Worm (Caenorhabditis elegans) whole organism, L1 larva: ENCODE data around the gene sel-13.

ENCODE experiments used
- C04F5.9 ChIP-seq: sonication (generic microtip); optimal IDR thresholded peaks from 2 replicates; lab custom pipeline; 2016; ENCODE audit warnings: missing genetic modification characterization, missing compliant biosample characterization
- F16B12.6 ChIP-seq: fragments of 150-350 bp; optimal IDR thresholded peaks from 2 replicates; lab custom pipeline; 2014; ENCODE audit warnings: missing biosample characterization, missing genetic modification characterization
- alr-1 ChIP-seq: fragments of 200-800 bp; sonication (Bioruptor generic); optimal IDR thresholded peaks from 2 replicates; lab custom pipeline; 2018; ENCODE audit warnings: borderline replicate concordance, mild to moderate bottlenecking, missing genetic modification characterization, missing compliant biosample characterization
- aly-2 ChIP-seq: fragments of 150-350 bp; optimal IDR thresholded peaks from 2 replicates; lab custom pipeline; 2014; ENCODE audit warnings: missing biosample characterization, missing genetic modification characterization
- ama-1 ChIP-seq: fragments of 150-350 bp; optimal IDR thresholded peaks from 2 replicates; lab custom pipeline; 2014
- blmp-1 ChIP-seq: fragments of 150-350 bp; optimal IDR thresholded peaks from 2 replicates; lab custom pipeline; 2014; ENCODE audit warnings: missing biosample characterization, missing genetic modification characterization
- ceh-63 ChIP-seq: fragments of 200-800 bp; sonication (Bioruptor generic); optimal IDR thresholded peaks from 2 replicates; lab custom pipeline; 2018; ENCODE audit warnings: mild to moderate bottlenecking, missing genetic modification characterization, missing compliant biosample characterization
- ceh-82 ChIP-seq, 3 experiments: fragments of 150-350 bp in 1 of 3; sonication (generic microtip) in 2 of 3; optimal IDR thresholded peaks; 2 replicates each; lab custom pipeline; 2014 to 2017; ENCODE audit warnings: missing biosample characterization in 3 of 3, missing genetic modification characterization in 3 of 3
- ceh-88 ChIP-seq: fragments of 200-800 bp; sonication (Bioruptor generic); IDR thresholded peaks from 2 replicates; pipeline ENCODE4 v1.3.6; 2022; ENCODE audit warnings: missing genetic modification characterization, missing compliant biosample characterization
- dpl-1 ChIP-seq, 3 experiments: fragments of 150-350 bp in 2 of 3; sonication (generic microtip) in 1 of 3; optimal IDR thresholded peaks; 2 replicates each; lab custom pipeline; 2014 to 2017; ENCODE audit warnings: missing biosample characterization in 3 of 3, missing genetic modification characterization in 3 of 3, missing genetic modification reagents in 3 of 3
- dsc-1 ChIP-seq: sonication (generic microtip); optimal IDR thresholded peaks from 2 replicates; lab custom pipeline; 2016; ENCODE audit warnings: mild to moderate bottlenecking, missing genetic modification characterization, missing compliant biosample characterization
- efl-1 ChIP-seq, 4 experiments: fragments of 150-350 bp; optimal IDR thresholded peaks in 3 of 4; peaks in 1 of 4; 1 replicate in 1 of 4; 2 replicates in 3 of 4; lab custom pipeline; 2014; ENCODE audit warnings: missing biosample characterization in 2 of 4, missing genetic modification characterization in 2 of 4, missing genetic modification reagents in 2 of 4
- efl-3 ChIP-seq: fragments of 200-800 bp; sonication (Bioruptor generic); optimal IDR thresholded peaks from 2 replicates; lab custom pipeline; 2018; ENCODE audit warnings: mild to moderate bottlenecking, missing genetic modification characterization, missing compliant biosample characterization
- egl-27 ChIP-seq, 2 experiments: fragments of 150-350 bp in 1 of 2; sonication (generic microtip); optimal IDR thresholded peaks; 3 replicates each; lab custom pipeline; 2017 to 2018; ENCODE audit warnings: missing biosample characterization in 2 of 2, missing genetic modification characterization in 2 of 2, missing genetic modification reagents in 2 of 2
- elt-2 ChIP-seq: sonication (generic microtip); optimal IDR thresholded peaks from 2 replicates; lab custom pipeline; 2016; ENCODE audit warnings: missing genetic modification characterization, mild to moderate bottlenecking, inconsistent platforms, missing compliant biosample characterization, missing genetic modification reagents
- elt-3 ChIP-seq, 6 experiments: fragments of 150-350 bp in 1 of 6; sonication (generic microtip); optimal IDR thresholded peaks; 2 replicates each; lab custom pipeline; 2017 to 2018; ENCODE audit warnings: missing biosample characterization in 6 of 6, missing genetic modification characterization in 6 of 6, inconsistent platforms in 1 of 6
- fkh-10 ChIP-seq: sonication (generic microtip); optimal IDR thresholded peaks from 2 replicates; lab custom pipeline; 2017; ENCODE audit warnings: missing biosample characterization, missing genetic modification reagents, missing genetic modification characterization
- fkh-8 ChIP-seq: sonication (generic microtip); optimal IDR thresholded peaks from 2 replicates; lab custom pipeline; 2016; ENCODE audit warnings: mild to moderate bottlenecking, missing genetic modification characterization, missing compliant biosample characterization
- fos-1 ChIP-seq: fragments of 150-350 bp; optimal IDR thresholded peaks from 2 replicates; lab custom pipeline; 2014; ENCODE audit warnings: missing biosample characterization, missing genetic modification characterization
- grh-1 ChIP-seq: fragments of 200-800 bp; sonication (Bioruptor generic); IDR thresholded peaks from 2 replicates; pipeline ENCODE4 v1.3.6; 2022; ENCODE audit warnings: missing genetic modification reagents, missing genetic modification characterization, missing compliant biosample characterization
- irx-1 ChIP-seq: sonication (generic microtip); optimal IDR thresholded peaks from 2 replicates; lab custom pipeline; 2016; ENCODE audit warnings: missing genetic modification characterization, missing compliant biosample characterization
- isw-1 ChIP-seq: fragments of 200-800 bp; sonication (Bioruptor generic); IDR thresholded peaks from 2 replicates; pipeline ENCODE4 v1.3.6; 2022; ENCODE audit warnings: missing genetic modification characterization, missing compliant biosample characterization
- jun-1 ChIP-seq: fragments of 150-350 bp; optimal IDR thresholded peaks from 2 replicates; lab custom pipeline; 2014; ENCODE audit warnings: missing biosample characterization, missing genetic modification reagents, missing genetic modification characterization
- lin-13 ChIP-seq: fragments of 150-350 bp; optimal IDR thresholded peaks from 2 replicates; lab custom pipeline; 2014; ENCODE audit warnings: missing biosample characterization, missing genetic modification reagents, missing genetic modification characterization
- lin-15B ChIP-seq: fragments of 150-350 bp; sonication (generic microtip); optimal IDR thresholded peaks from 3 replicates; lab custom pipeline; 2014; ENCODE audit warnings: missing biosample characterization, missing genetic modification characterization
- lin-35 ChIP-seq, 2 experiments: fragments of 150-350 bp; optimal IDR thresholded peaks; 2 replicates each; lab custom pipeline; 2014; ENCODE audit warnings: missing biosample characterization in 2 of 2, missing genetic modification characterization in 2 of 2, missing genetic modification reagents in 2 of 2
- lin-39 ChIP-seq: fragments of 150-350 bp; optimal IDR thresholded peaks from 2 replicates; lab custom pipeline; 2014; ENCODE audit warnings: missing biosample characterization, missing genetic modification reagents, missing genetic modification characterization
- lir-3 ChIP-seq: sonication (generic microtip); optimal IDR thresholded peaks from 2 replicates; lab custom pipeline; 2016; ENCODE audit warnings: mild to moderate bottlenecking, missing genetic modification characterization, moderate library complexity, missing compliant biosample characterization; ENCODE audit not compliant: poor library complexity
- lsy-2 ChIP-seq, 2 experiments: fragments of 150-350 bp; optimal IDR thresholded peaks; 2 replicates each; lab custom pipeline; 2014; ENCODE audit warnings: missing biosample characterization in 2 of 2, missing genetic modification characterization in 2 of 2
- mab-9 ChIP-seq: fragments of 200-800 bp; sonication (Bioruptor generic); IDR thresholded peaks from 2 replicates; pipeline ENCODE4 v1.3.6; 2022; ENCODE audit warnings: missing genetic modification reagents, missing genetic modification characterization, missing compliant biosample characterization
- mdl-1 ChIP-seq, 2 experiments: fragments of 150-350 bp; optimal IDR thresholded peaks; 2 replicates each; lab custom pipeline; 2014 to 2017; ENCODE audit warnings: missing biosample characterization in 2 of 2, missing genetic modification characterization in 2 of 2, inconsistent platforms in 1 of 2
- nhr-19 ChIP-seq: fragments of 200-800 bp; sonication (Bioruptor generic); conservative IDR thresholded peaks from 2 replicates; pipeline ENCODE4 v1.3.6; 2022; ENCODE audit warnings: missing genetic modification characterization, missing compliant biosample characterization
- nhr-20 ChIP-seq: sonication (generic microtip); optimal IDR thresholded peaks from 2 replicates; lab custom pipeline; 2016; ENCODE audit warnings: mild to moderate bottlenecking, missing genetic modification characterization, missing compliant biosample characterization
- nhr-237 ChIP-seq: fragments of 150-350 bp; optimal IDR thresholded peaks from 2 replicates; lab custom pipeline; 2014; ENCODE audit warnings: missing biosample characterization, missing genetic modification characterization
- nhr-47 ChIP-seq: sonication (generic microtip); optimal IDR thresholded peaks from 2 replicates; lab custom pipeline; 2016; ENCODE audit warnings: mild to moderate bottlenecking, missing genetic modification characterization, moderate library complexity, missing compliant biosample characterization
- nhr-71 ChIP-seq: sonication (generic microtip); optimal IDR thresholded peaks from 2 replicates; lab custom pipeline; 2016; ENCODE audit warnings: mild to moderate bottlenecking, missing genetic modification characterization, moderate library complexity, missing compliant biosample characterization
- nhr-85 ChIP-seq: sonication (generic microtip); peaks from one replicate; lab custom pipeline; 2016; ENCODE audit warnings: missing genetic modification characterization, inconsistent platforms, missing compliant biosample characterization
- pax-3 ChIP-seq: fragments of 200-800 bp; sonication (Bioruptor generic); optimal IDR thresholded peaks from 2 replicates; lab custom pipeline; 2018; ENCODE audit warnings: mild to moderate bottlenecking, missing genetic modification characterization, moderate library complexity, missing compliant biosample characterization
- pqm-1 ChIP-seq: sonication (generic microtip); optimal IDR thresholded peaks from 3 replicates; lab custom pipeline; 2017; ENCODE audit warnings: missing biosample characterization, missing genetic modification characterization
- rnt-1 ChIP-seq: sonication (generic microtip); optimal IDR thresholded peaks from 2 replicates; lab custom pipeline; 2016; ENCODE audit warnings: mild to moderate bottlenecking, missing genetic modification characterization, moderate library complexity, missing compliant biosample characterization
- skn-1 ChIP-seq: fragments of 150-350 bp; optimal IDR thresholded peaks from 2 replicates; lab custom pipeline; 2014; ENCODE audit warnings: missing biosample characterization, missing genetic modification characterization
- snu-23 ChIP-seq: sonication (generic microtip); optimal IDR thresholded peaks from 2 replicates; lab custom pipeline; 2016; ENCODE audit warnings: missing genetic modification characterization, missing compliant biosample characterization
- sup-37 ChIP-seq: fragments of 200-800 bp; sonication (Bioruptor generic); optimal IDR thresholded peaks from 2 replicates; lab custom pipeline; 2018; ENCODE audit warnings: mild to moderate bottlenecking, missing genetic modification characterization, missing compliant biosample characterization
- swsn-7 ChIP-seq: sonication (generic microtip); optimal IDR thresholded peaks from 2 replicates; lab custom pipeline; 2016; ENCODE audit warnings: missing genetic modification characterization, missing compliant biosample characterization
- unc-130 ChIP-seq: fragments of 150-350 bp; optimal IDR thresholded peaks from 2 replicates; lab custom pipeline; 2017; ENCODE audit warnings: missing biosample characterization, missing genetic modification characterization, inconsistent platforms
- unc-30 ChIP-seq: sonication (generic microtip); optimal IDR thresholded peaks from 2 replicates; lab custom pipeline; 2017; ENCODE audit warnings: missing biosample characterization, missing genetic modification characterization
- unc-62 ChIP-seq: fragments of 150-350 bp; optimal IDR thresholded peaks from 2 replicates; lab custom pipeline; 2014; ENCODE audit warnings: missing biosample characterization, missing genetic modification reagents, missing genetic modification characterization
- unc-86 ChIP-seq: sonication (generic microtip); optimal IDR thresholded peaks from 2 replicates; lab custom pipeline; 2016; ENCODE audit warnings: missing genetic modification characterization, missing compliant biosample characterization
- xbp-1 ChIP-seq: sonication (generic microtip); optimal IDR thresholded peaks from 2 replicates; lab custom pipeline; 2016; ENCODE audit warnings: missing genetic modification characterization, missing compliant biosample characterization
- zip-4 ChIP-seq: fragments of 200-800 bp; sonication (Bioruptor generic); optimal IDR thresholded peaks from 2 replicates; lab custom pipeline; 2018; ENCODE audit warnings: mild to moderate bottlenecking, missing genetic modification characterization, moderate library complexity, missing compliant biosample characterization
- ztf-4 ChIP-seq: fragments of 150-350 bp; optimal IDR thresholded peaks from 2 replicates; lab custom pipeline; 2014; ENCODE audit warnings: missing biosample characterization, missing genetic modification characterization

Gene sel-13

ce11 chrIII:4720620-4721227 lies 20.7 kb upstream of the sel-13 start, which contains the start of gene emb-5:
emb-5 (minus strand) TSS chrIII:4720670.
- TF ChIP-seq lir-3 (tag; lab: Kevin White, UChicago) (peak; percentile 0), lin-15B (tag; lab: Kevin White, UChicago) (peak; percentile 74), egl-27 (tag; optimal IDR thresholded peaks at IDR 0.05; lab: Kevin White, UChicago) (no peak), swsn-7 (tag; lab: Kevin White, UChicago) (peak; percentile 61), mdl-1 (tag; optimal IDR thresholded peaks at IDR 0.05; lab: Kevin White, UChicago) (peak in 1 of 2 experiments; percentile 36), F16B12.6 (tag; lab: Kevin White, UChicago) (peak; percentile 58), pax-3 (tag; lab: Kevin White, UChicago) (peak; percentile 28), snu-23 (GFP tag; lab: Kevin White, UChicago) (peak; percentile 77), efl-1 (optimal IDR thresholded peaks at IDR 0.05; lab: Kevin White, UChicago) (peak; percentile 76 to 97), efl-1 (GFP tag; optimal IDR thresholded peaks at IDR 0.05 in 1 of 2; lab: Kevin White, UChicago) (peak; percentile 97 to 100), isw-1 (GFP tag; lab: Robert Waterston, UW) (peak; percentile 75), nhr-19 (GFP tag; lab: Robert Waterston, UW) (peak; percentile 76), alr-1 (no peak), nhr-85 (tag; lab: Kevin White, UChicago) (peak; percentile 80), ceh-88 (GFP tag; lab: Robert Waterston, UW) (no peak), unc-86 (peak; percentile 61), lin-35 (GFP tag; optimal IDR thresholded peaks at IDR 0.05; lab: Kevin White, UChicago) (peak; percentile 96 to 98), lin-39 (tag; lab: Kevin White, UChicago) (peak; percentile 59), nhr-20 (tag; lab: Kevin White, UChicago) (peak; percentile 67), fkh-10 (no peak), mab-9 (GFP tag; lab: Robert Waterston, UW) (peak; percentile 40; the same call in 1 of the 2 replicates), unc-130 (tag; lab: Kevin White, UChicago) (no peak), unc-62 (GFP tag; lab: Kevin White, UChicago) (no peak), pqm-1 (tag; lab: Kevin White, UChicago) (no peak), C04F5.9 (tag; lab: Kevin White, UChicago) (peak; percentile 65), dpl-1 (GFP tag; optimal IDR thresholded peaks at IDR 0.05; lab: Kevin White, UChicago) (peak; percentile 95 to 97 (median 96)), blmp-1 (tag; lab: Kevin White, UChicago) (no peak), sup-37 (peak; percentile 36), nhr-47 (tag; lab: Kevin White, UChicago) (peak; percentile 77), ztf-4 (tag; lab: Kevin White, UChicago) (no peak), lin-13 (GFP tag; lab: Kevin White, UChicago) (peak; percentile 62), dsc-1 (tag; lab: Kevin White, UChicago) (no peak), irx-1 (peak; percentile 44), unc-30 (tag; lab: Kevin White, UChicago) (no peak), grh-1 (GFP tag; lab: Robert Waterston, UW) (peak; percentile 58; the same call in 1 of the 2 replicates), fos-1 (tag; lab: Kevin White, UChicago) (peak; percentile 39), nhr-237 (tag; lab: Kevin White, UChicago) (no peak), lsy-2 (tag; optimal IDR thresholded peaks at IDR 0.05; lab: Kevin White, UChicago) (peak in 1 of 2 experiments; percentile 76), ceh-82 (tag; optimal IDR thresholded peaks at IDR 0.05; lab: Kevin White, UChicago) (peak; percentile 30 to 85 (median 74)), xbp-1 (tag; lab: Kevin White, UChicago) (peak; percentile 72), jun-1 (tag; lab: Kevin White, UChicago) (peak; percentile 59), fkh-8 (tag; lab: Kevin White, UChicago) (peak; percentile 62), elt-3 (tag; optimal IDR thresholded peaks at IDR 0.05; lab: Kevin White, UChicago) (peak in 1 of 6 experiments; percentile 38), rnt-1 (peak; percentile 86), ceh-63 (GFP tag; lab: Kevin White, UChicago) (no peak), ama-1 (lab: Kevin White, UChicago) (no peak), skn-1 (tag; lab: Kevin White, UChicago) (peak; percentile 71), nhr-71 (tag; lab: Kevin White, UChicago) (peak; percentile 79), aly-2 (tag; lab: Kevin White, UChicago) (peak; percentile 7), zip-4 (no peak), efl-3 (GFP tag; lab: Kevin White, UChicago) (no peak), elt-2 (tag; lab: Kevin White, UChicago) (peak; percentile 9)
